Worm (Caenorhabditis elegans): ENCODE results near the gene fubl-3.
"Not testable (repeated sequence)": the region's sequence is repeated elsewhere in the genome, so short reads cannot be mapped to it uniquely, and the experiment has no call there.

- TF ChIP-seq repo-1 (tag; optimal IDR thresholded peaks at IDR 0.05); snpc-1.3 (tag; optimal IDR thresholded peaks at IDR 0.05; ENCODE audit: insufficient read depth); zfh-2 (GFP tag; conservative IDR thresholded peaks at IDR 0.05); unc-62 (GFP tag; optimal IDR thresholded peaks at IDR 0.05); snpc-4 (GFP tag; optimal IDR thresholded peaks at IDR 0.05); snpc-4 (tag; optimal IDR thresholded peaks at IDR 0.05); lsl-1 (GFP tag; optimal IDR thresholded peaks at IDR 0.05); rpc-1 (optimal IDR thresholded peaks at IDR 0.05); rpc-1 (tag; optimal IDR thresholded peaks at IDR 0.05): not testable (repeated sequence)
These were observed 11.0 kb downstream of the fubl-3 start for ce11 chrX:17445239-17445638.

All from whole organism, young adult.